Fruit fly (Drosophila melanogaster) whole organism, prepupa: ENCODE data around the gene CG13693.

Experiments
- CG11294 ChIP-seq: fragments of 200-800 bp; sonication (Bioruptor generic); IDR thresholded peaks from 2 replicates; pipeline ENCODE4 v1.3.6; 2022; ENCODE audit warnings: missing biosample characterization, missing genetic modification characterization
- CG11902 ChIP-seq: fragments of 200-800 bp; sonication (Bioruptor generic); optimal IDR thresholded peaks from 3 replicates; lab custom pipeline; 2016; ENCODE audit warnings: missing biosample characterization, missing genetic modification characterization
- CG1621 ChIP-seq: fragments of 200-800 bp; sonication (Bioruptor generic); optimal IDR thresholded peaks from 3 replicates; lab custom pipeline; 2018; ENCODE audit warnings: missing biosample characterization, mild to moderate bottlenecking, missing genetic modification characterization
- CG3032 ChIP-seq: fragments of 200-800 bp; optimal IDR thresholded peaks from 2 replicates; lab custom pipeline; 2019; ENCODE audit warnings: missing biosample characterization, mild to moderate bottlenecking, missing genetic modification characterization, moderate library complexity
- CG31627 ChIP-seq: fragments of 200-800 bp; sonication (Bioruptor generic); optimal IDR thresholded peaks from 3 replicates; lab custom pipeline; 2016; ENCODE audit warnings: missing biosample characterization, missing genetic modification characterization
- CG32006 ChIP-seq: fragments of 200-800 bp; sonication (Bioruptor generic); optimal IDR thresholded peaks from 3 replicates; lab custom pipeline; 2017; ENCODE audit warnings: missing biosample characterization, mild to moderate bottlenecking, missing genetic modification characterization
- CG3919 ChIP-seq: fragments of 200-800 bp; sonication (Bioruptor generic); optimal IDR thresholded peaks from 3 replicates; lab custom pipeline; 2016; ENCODE audit warnings: missing biosample characterization, missing genetic modification characterization
- CG6276 ChIP-seq: fragments of 200-800 bp; sonication (Bioruptor generic); optimal IDR thresholded peaks from 2 replicates; lab custom pipeline; 2017; ENCODE audit warnings: missing biosample characterization, mild to moderate bottlenecking, missing genetic modification characterization
- CG6792 ChIP-seq: fragments of 200-800 bp; sonication (Bioruptor generic); optimal IDR thresholded peaks from 3 replicates; lab custom pipeline; 2016; ENCODE audit warnings: missing biosample characterization, missing genetic modification characterization
- CG7368 ChIP-seq: fragments of 200-800 bp; sonication (Bioruptor generic); optimal IDR thresholded peaks from 3 replicates; lab custom pipeline; 2016; ENCODE audit warnings: missing biosample characterization, missing genetic modification characterization
- CG8119 ChIP-seq: fragments of 200-800 bp; sonication (Bioruptor generic); IDR thresholded peaks from 3 replicates; pipeline ENCODE4 v1.3.6; 2022; ENCODE audit warnings: missing biosample characterization, missing genetic modification characterization
- CG8319 ChIP-seq: fragments of 200-800 bp; sonication (Bioruptor generic); optimal IDR thresholded peaks from 3 replicates; lab custom pipeline; 2016; ENCODE audit warnings: missing biosample characterization, missing genetic modification characterization
- CG8632 ChIP-seq: fragments of 200-800 bp; sonication (Bioruptor generic); optimal IDR thresholded peaks from 3 replicates; lab custom pipeline; 2016; ENCODE audit warnings: missing biosample characterization, missing genetic modification characterization
- Eip78C ChIP-seq: fragments of 200-800 bp; sonication (Bioruptor generic); peaks from one replicate; lab custom pipeline; 2016; ENCODE audit warnings: missing biosample characterization, missing genetic modification characterization
- Ets21C ChIP-seq: fragments of 200-800 bp; sonication (Bioruptor generic); optimal IDR thresholded peaks from 3 replicates; lab custom pipeline; 2016; ENCODE audit warnings: missing biosample characterization, missing genetic modification characterization
- Ets96B ChIP-seq: fragments of 200-800 bp; optimal IDR thresholded peaks from 2 replicates; lab custom pipeline; 2019; ENCODE audit warnings: missing biosample characterization, mild to moderate bottlenecking, missing genetic modification characterization, moderate library complexity
- Gug ChIP-seq: fragments of 200-800 bp; sonication (Bioruptor generic); IDR thresholded peaks from 2 replicates; pipeline ENCODE4 v1.3.6; 2022; ENCODE audit warnings: missing biosample characterization, missing genetic modification characterization
- Hr38 ChIP-seq: sonication (Bioruptor generic); optimal IDR thresholded peaks from 2 replicates; lab custom pipeline; 2016; ENCODE audit warnings: missing biosample characterization, missing genetic modification characterization
- Hr4 ChIP-seq: fragments of 200-800 bp; sonication (Bioruptor generic); optimal IDR thresholded peaks from 3 replicates; lab custom pipeline; 2016; ENCODE audit warnings: missing biosample characterization, missing genetic modification characterization
- Lpt ChIP-seq: fragments of 200-800 bp; sonication (Bioruptor generic); optimal IDR thresholded peaks from 3 replicates; lab custom pipeline; 2016; ENCODE audit warnings: missing biosample characterization, missing genetic modification characterization
- Smox ChIP-seq: fragments of 200-800 bp; sonication (Bioruptor generic); optimal IDR thresholded peaks from 3 replicates; lab custom pipeline; 2016; ENCODE audit warnings: missing biosample characterization, missing genetic modification characterization
- Sox102F ChIP-seq: fragments of 200-800 bp; sonication (Bioruptor generic); optimal IDR thresholded peaks from 2 replicates; lab custom pipeline; 2016; ENCODE audit warnings: missing biosample characterization, mild to moderate bottlenecking, missing genetic modification characterization
- Sox15 ChIP-seq: fragments of 200-800 bp; sonication (Bioruptor generic); optimal IDR thresholded peaks from 3 replicates; lab custom pipeline; 2016; ENCODE audit warnings: missing biosample characterization, missing genetic modification characterization
- cyc ChIP-seq: fragments of 200-800 bp; sonication (Bioruptor generic); optimal IDR thresholded peaks from 3 replicates; lab custom pipeline; 2016; ENCODE audit warnings: missing biosample characterization, missing genetic modification characterization
- dac ChIP-seq: fragments of 200-800 bp; sonication (Bioruptor generic); optimal IDR thresholded peaks from 2 replicates; lab custom pipeline; 2017; ENCODE audit warnings: missing biosample characterization, mild to moderate bottlenecking, missing genetic modification characterization
- dsx ChIP-seq: fragments of 200-800 bp; optimal IDR thresholded peaks from 3 replicates; lab custom pipeline; 2019; ENCODE audit warnings: missing biosample characterization, mild to moderate bottlenecking, missing genetic modification characterization, moderate library complexity; ENCODE audit not compliant: poor library complexity, severe bottlenecking
- esn ChIP-seq: fragments of 200-800 bp; sonication (Bioruptor generic); optimal IDR thresholded peaks from 2 replicates; lab custom pipeline; 2016; ENCODE audit warnings: missing biosample characterization, mild to moderate bottlenecking, missing genetic modification characterization, moderate library complexity
- fd59A ChIP-seq: fragments of 200-800 bp; sonication (Bioruptor generic); optimal IDR thresholded peaks from 2 replicates; lab custom pipeline; 2017; ENCODE audit warnings: missing biosample characterization, mild to moderate bottlenecking, missing genetic modification characterization, missing genetic modification reagents
- fd85E ChIP-seq: fragments of 200-800 bp; sonication (Bioruptor generic); optimal IDR thresholded peaks from 3 replicates; lab custom pipeline; 2016; ENCODE audit warnings: missing biosample characterization, missing genetic modification characterization
- fkh ChIP-seq: fragments of 200-800 bp; sonication (Bioruptor generic); optimal IDR thresholded peaks from 3 replicates; lab custom pipeline; 2017; ENCODE audit warnings: missing biosample characterization, mild to moderate bottlenecking, missing genetic modification characterization, moderate library complexity
- lz ChIP-seq: fragments of 200-800 bp; sonication (Bioruptor generic); optimal IDR thresholded peaks from 3 replicates; lab custom pipeline; 2016; ENCODE audit warnings: missing biosample characterization, missing genetic modification characterization
- pdm3 ChIP-seq: fragments of 200-800 bp; sonication (Bioruptor generic); optimal IDR thresholded peaks from 3 replicates; lab custom pipeline; 2016; ENCODE audit warnings: missing biosample characterization, missing genetic modification characterization
- svp ChIP-seq: fragments of 200-800 bp; sonication (Bioruptor generic); peaks from one replicate; lab custom pipeline; 2016; ENCODE audit warnings: missing biosample characterization, missing genetic modification characterization
- topi ChIP-seq: fragments of 200-800 bp; sonication (Bioruptor generic); optimal IDR thresholded peaks from 3 replicates; lab custom pipeline; 2016; ENCODE audit warnings: missing biosample characterization, missing genetic modification characterization

Gene CG13693

DNA sequence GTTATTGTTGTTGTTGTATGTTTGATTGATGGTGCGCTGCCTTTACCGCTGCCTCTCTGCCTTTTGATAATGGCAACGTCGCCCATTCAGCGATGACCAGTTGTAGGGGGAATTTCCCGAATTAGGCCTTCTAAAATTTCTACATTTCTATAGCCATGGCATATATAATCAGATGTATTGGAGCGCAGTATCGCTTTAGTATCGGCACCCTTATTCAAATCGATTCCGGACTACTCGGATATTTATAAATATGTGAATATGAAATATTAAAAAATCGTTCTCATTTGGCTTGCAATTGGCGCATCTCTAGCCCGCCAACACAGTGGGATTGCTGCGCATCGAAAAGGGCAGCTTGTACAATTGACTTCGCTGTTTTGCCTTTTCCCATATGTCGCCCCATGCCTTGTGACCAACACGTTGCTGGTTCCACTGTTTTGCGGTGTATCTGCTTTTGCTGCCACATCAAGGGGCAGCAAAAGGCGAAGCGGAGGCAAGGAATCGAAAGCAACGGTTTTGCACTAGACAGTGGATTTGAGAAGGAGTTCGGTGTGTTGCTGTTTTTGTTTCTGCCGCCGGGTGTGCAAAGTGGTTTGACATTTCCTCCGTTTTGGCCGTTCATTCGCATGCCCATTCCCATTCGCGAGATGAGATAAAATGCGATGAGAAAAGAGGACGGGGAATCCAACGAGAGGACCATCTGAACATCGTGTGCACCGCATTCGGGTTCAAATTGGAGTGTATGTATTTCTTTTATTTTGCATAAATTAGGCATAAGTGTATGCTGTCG, 7.5 kb upstream of the CG13693 start (continued):
- TF ChIP-seq CG7368 (GFP tag; lab: Kevin White, UChicago), result peak; percentile 85
- peak; percentile 92 for TF ChIP-seq fd59A (GFP tag; lab: Kevin White, UChicago)
- peak; percentile 88 for TF ChIP-seq lz (GFP tag; lab: Kevin White, UChicago)
- peak; percentile 86 for TF ChIP-seq CG1621 (tag; lab: Kevin White, UChicago)
- TF ChIP-seq dac, result peak; percentile 85
- TF ChIP-seq Eip78C (GFP tag; lab: Kevin White, UChicago), result peak; percentile 97
- peak; percentile 88 for TF ChIP-seq CG31627 (GFP tag; lab: Kevin White, UChicago)
- TF ChIP-seq CG8119 (GFP tag; lab: Robert Waterston, UW), result peak; percentile 74
- peak; percentile 77 for TF ChIP-seq CG6276
- TF ChIP-seq CG32006 (GFP tag; lab: Kevin White, UChicago), result peak; percentile 91

DNA sequence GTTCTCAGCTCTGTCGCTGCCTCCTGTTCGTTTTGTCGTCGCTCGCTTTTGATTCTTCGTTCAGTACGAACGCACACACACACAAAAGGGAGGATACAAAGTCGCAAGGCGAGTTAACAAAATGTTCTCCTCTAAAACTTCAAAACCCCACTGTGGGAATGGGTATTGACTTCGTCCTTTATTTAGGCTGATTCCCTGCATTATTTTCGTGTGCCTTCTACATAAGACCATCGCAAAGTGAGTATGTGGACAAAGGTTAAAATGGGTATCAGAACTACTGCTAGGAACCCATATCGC, 7.0 kb upstream of the CG13693 start:
- peak; percentile 93 for TF ChIP-seq dsx (GFP tag; lab: Kevin White, UChicago)
- no peak for TF ChIP-seq fkh
- no peak for TF ChIP-seq CG11294 (GFP tag; lab: Robert Waterston, UW)

DNA sequence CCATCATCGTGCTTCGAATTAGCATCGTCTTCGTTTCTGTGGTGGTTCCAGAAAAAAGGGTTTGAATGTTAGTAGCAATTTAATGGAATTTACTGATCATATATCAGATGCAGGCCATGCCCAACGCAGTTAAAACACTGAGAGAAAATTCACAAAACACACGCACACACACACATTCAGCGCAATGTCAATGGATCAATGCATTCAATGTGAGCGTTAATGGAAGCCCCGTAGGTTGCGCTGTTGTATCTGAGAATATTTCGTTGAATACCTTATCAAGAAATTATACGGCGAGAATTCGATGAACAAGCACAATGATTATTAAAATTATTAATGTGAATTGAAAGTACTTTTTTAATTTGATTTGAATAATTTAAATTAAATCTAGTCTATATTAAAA, 4.0 kb upstream of the CG13693 start:
- TF ChIP-seq cyc (GFP tag; lab: Kevin White, UChicago) (no peak), Ets96B (tag; lab: Kevin White, UChicago) (no peak), svp (GFP tag; lab: Kevin White, UChicago) (peak; percentile 95), topi (GFP tag; lab: Kevin White, UChicago) (no peak), CG8632 (GFP tag; lab: Kevin White, UChicago) (no peak), Lpt (no peak)
- TF ChIP-seq, all 60 proteins: peak for 1

DNA sequence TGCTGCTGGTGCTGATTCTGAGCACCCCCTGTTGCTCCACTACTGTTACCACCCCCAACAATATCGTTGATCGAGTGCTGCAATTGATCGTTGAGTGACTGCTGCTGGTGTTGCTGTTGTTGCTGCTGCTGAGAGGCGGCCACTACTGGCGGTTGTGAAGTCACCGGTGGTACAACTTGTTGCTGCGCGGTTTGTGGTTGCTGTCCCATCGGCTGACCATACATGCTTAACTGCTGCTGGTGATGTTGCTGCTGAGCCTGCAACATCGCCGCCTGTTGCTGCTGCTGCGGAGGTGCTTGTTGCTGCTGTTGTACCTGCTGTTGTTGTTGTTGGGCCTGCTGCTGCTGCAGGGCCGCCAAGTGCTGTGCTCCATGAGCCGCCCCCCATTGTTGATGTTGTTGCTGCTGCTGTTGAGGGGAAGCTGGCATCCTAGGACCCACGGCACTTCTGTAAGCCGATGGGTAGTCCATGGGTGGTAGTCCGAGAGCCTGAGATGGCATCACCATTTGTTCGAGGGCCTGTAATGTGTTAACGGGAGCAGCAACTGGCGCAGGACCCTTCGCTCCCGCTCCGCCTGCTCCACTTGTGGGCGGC, 8.0 kb downstream of the CG13693 start:
- no peak for TF ChIP-seq CG6792 (GFP tag; lab: Kevin White, UChicago)
- TF ChIP-seq Sox102F, result no peak
- no peak for TF ChIP-seq dac
- no peak for TF ChIP-seq CG8319 (GFP tag; lab: Kevin White, UChicago)
- TF ChIP-seq Lpt, result no peak
- no peak for TF ChIP-seq Sox15 (GFP tag; lab: Kevin White, UChicago)
- no peak for TF ChIP-seq CG11902
- TF ChIP-seq svp (GFP tag; lab: Kevin White, UChicago), result no peak
- no peak for TF ChIP-seq fkh
- TF ChIP-seq CG8632 (GFP tag; lab: Kevin White, UChicago), result no peak
- no peak for TF ChIP-seq CG3032
- no peak for TF ChIP-seq fd85E (GFP tag; lab: Kevin White, UChicago)
- no peak for TF ChIP-seq pdm3 (GFP tag; lab: Kevin White, UChicago)
- no peak for TF ChIP-seq Smox (GFP tag; lab: Kevin White, UChicago)
- no peak for TF ChIP-seq esn (GFP tag; lab: Kevin White, UChicago)
- no peak for TF ChIP-seq Hr38 (GFP tag; lab: Kevin White, UChicago)
- TF ChIP-seq, all 60 proteins: peak for 0

DNA sequence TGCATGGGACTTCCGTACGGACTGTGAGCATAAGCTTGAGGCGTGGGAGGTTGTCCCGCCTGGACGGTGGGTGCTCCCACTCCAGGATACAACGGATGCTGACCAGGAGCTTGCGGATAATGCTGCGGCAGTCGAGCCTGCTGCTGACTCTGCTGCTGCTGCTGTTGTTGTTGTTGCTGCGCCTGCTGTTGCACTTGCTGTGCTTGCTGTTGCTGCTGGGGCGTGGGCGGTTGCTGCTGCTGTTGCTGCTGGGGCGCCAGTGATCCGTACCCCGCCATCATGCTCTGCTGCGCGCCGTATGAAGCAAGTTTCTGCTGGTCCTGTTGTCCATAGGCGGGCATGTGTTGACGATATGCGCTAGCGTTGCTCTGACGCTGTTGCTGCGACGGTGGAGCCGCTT, 9.1 kb downstream of the CG13693 start:
- TF ChIP-seq Smox (GFP tag; lab: Kevin White, UChicago) (no peak), CG3919 (GFP tag; lab: Kevin White, UChicago) (no peak), fkh (no peak), svp (GFP tag; lab: Kevin White, UChicago) (no peak), esn (GFP tag; lab: Kevin White, UChicago) (no peak), Ets21C (GFP tag; lab: Kevin White, UChicago) (no peak), Gug (GFP tag; lab: Robert Waterston, UW) (no peak), CG32006 (GFP tag; lab: Kevin White, UChicago) (no peak), Eip78C (GFP tag; lab: Kevin White, UChicago) (no peak), Hr4 (GFP tag; lab: Kevin White, UChicago) (no peak), Ets96B (tag; lab: Kevin White, UChicago) (no peak)
- TF ChIP-seq, all 60 proteins: peak for 0
